Worm (Caenorhabditis elegans) whole organism, L4 larva: ENCODE measurements around the gene eas-1.
A peak's percentile ranks its signal among the peaks of the same experiment; 100 is the strongest.

Source experiments
- F37D6.2 ChIP-seq: sonication (generic microtip); optimal IDR thresholded peaks from 2 replicates; lab custom pipeline; 2016; ENCODE audit warnings: mild to moderate bottlenecking, missing genetic modification characterization, missing compliant biosample characterization
- T20F7.1 ChIP-seq: fragments of 200-800 bp; sonication (Bioruptor generic); optimal IDR thresholded peaks from 2 replicates; lab custom pipeline; 2018; ENCODE audit warnings: mild to moderate bottlenecking, missing genetic modification characterization, missing compliant biosample characterization
- Y48G9A.11 ChIP-seq: fragments of 200-800 bp; sonication (Bioruptor generic); IDR thresholded peaks from 2 replicates; pipeline ENCODE4 v1.3.6; 2022; ENCODE audit warnings: missing genetic modification reagents, missing genetic modification characterization, missing compliant biosample characterization
- aha-1 ChIP-seq: fragments of 150-350 bp; peaks from one replicate; lab custom pipeline; 2014; ENCODE audit warnings: missing biosample characterization, missing genetic modification characterization
- duxl-1 ChIP-seq: sonication (generic microtip); optimal IDR thresholded peaks from 2 replicates; lab custom pipeline; 2016; ENCODE audit warnings: mild to moderate bottlenecking, missing genetic modification characterization, moderate library complexity, missing compliant biosample characterization; ENCODE audit not compliant: poor library complexity
- hmg-1.1 ChIP-seq: fragments of 200-800 bp; sonication (Bioruptor generic); IDR thresholded peaks from 2 replicates; pipeline ENCODE4 v1.3.6; 2022; ENCODE audit warnings: missing genetic modification reagents, missing genetic modification characterization, missing compliant biosample characterization
- lin-38 ChIP-seq: fragments of 200-800 bp; sonication (Bioruptor generic); IDR thresholded peaks from 2 replicates; pipeline ENCODE4 v1.3.6; 2022; ENCODE audit warnings: missing genetic modification reagents, missing genetic modification characterization, missing compliant biosample characterization
- mdt-29 ChIP-seq: fragments of 200-800 bp; sonication (Bioruptor generic); IDR thresholded peaks from 2 replicates; pipeline ENCODE4 v1.3.6; 2022; ENCODE audit warnings: missing genetic modification reagents, missing genetic modification characterization, missing compliant biosample characterization
- nhr-25 ChIP-seq: sonication (generic microtip); optimal IDR thresholded peaks from 2 replicates; lab custom pipeline; 2017; ENCODE audit warnings: missing genetic modification characterization, mild to moderate bottlenecking, missing compliant biosample characterization, antibody characterized with exemption, moderate library complexity, borderline replicate concordance; ENCODE audit not compliant: insufficient read depth
- saeg-2 ChIP-seq: fragments of 200-800 bp; sonication (Bioruptor generic); IDR thresholded peaks from 2 replicates; pipeline ENCODE4 v1.3.6; 2022; ENCODE audit warnings: missing genetic modification reagents, missing genetic modification characterization, missing compliant biosample characterization
- spr-1 ChIP-seq: sonication (generic microtip); optimal IDR thresholded peaks from 2 replicates; lab custom pipeline; 2016; ENCODE audit warnings: mild to moderate bottlenecking, missing genetic modification characterization, missing compliant biosample characterization
- spr-3 ChIP-seq: fragments of 200-800 bp; sonication (Bioruptor generic); optimal IDR thresholded peaks from 2 replicates; lab custom pipeline; 2018; ENCODE audit warnings: mild to moderate bottlenecking, missing genetic modification characterization, missing compliant biosample characterization
- unc-62 ChIP-seq, 3 experiments: fragments of 150-350 bp in 1 of 3; sonication (generic microtip); optimal IDR thresholded peaks in 2 of 3; peaks in 1 of 3; 1 replicate in 1 of 3; 2 replicates in 2 of 3; lab custom pipeline; 2014 to 2017; ENCODE audit warnings: missing biosample characterization in 3 of 3, missing genetic modification characterization in 3 of 3, missing genetic modification reagents in 3 of 3, missing genotype in 1 of 3

The eas-1 gene

DNA sequence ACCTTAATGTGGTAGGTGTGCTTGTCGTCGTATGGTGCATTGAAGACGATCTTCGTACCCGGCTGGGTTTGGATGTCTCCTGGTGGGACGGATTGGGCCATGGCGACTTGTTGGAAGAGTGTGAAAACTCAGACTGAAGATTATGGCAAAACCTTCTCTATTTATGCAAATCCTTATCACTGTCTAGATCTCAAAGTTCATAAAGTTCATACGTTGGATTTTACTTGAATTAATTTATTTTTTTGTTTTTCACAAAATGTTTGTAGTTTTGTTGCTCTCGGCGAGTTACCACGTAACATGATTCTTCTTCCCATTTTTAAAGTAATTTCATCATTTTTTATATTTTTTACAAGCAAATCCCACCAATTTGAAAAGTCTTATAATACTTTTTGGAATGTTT, 46.0 kb downstream of the eas-1 start, which contains the start of gene msp-3:
msp-3 (minus strand) TSS at position 101 of the 400 bp plus-strand sequence.
- TF ChIP-seq lin-38 (no peak), nhr-25 (tag; lab: Kevin White, UChicago) (no peak), duxl-1 (tag; lab: Kevin White, UChicago) (no peak), hmg-1.1 (GFP tag; lab: Robert Waterston, UW) (no peak)
- TF ChIP-seq, all 104 proteins: peak for 0

DNA sequence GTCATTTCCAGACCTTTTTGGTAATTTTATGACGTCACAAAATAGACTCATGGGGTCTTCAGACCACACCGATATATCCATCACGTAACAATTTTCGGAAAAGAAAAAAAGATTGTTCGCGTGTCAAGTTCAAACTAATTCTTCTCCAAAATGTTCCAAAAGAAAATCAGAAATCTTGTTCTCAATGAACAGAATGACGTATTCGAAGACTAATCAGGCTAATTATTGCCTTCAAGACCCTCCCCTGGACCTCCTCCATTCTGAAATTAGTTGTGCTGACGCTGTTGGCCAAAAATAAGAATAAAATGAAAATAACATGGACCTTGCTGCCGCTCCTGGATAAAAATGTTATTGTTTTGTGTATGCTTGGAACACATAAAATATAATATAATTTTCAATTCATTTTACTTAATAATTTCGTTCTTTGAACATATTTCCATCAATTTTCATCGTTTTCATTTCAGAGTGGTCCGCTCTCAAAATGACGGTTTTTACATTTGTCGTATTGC, 49.7 kb downstream of the eas-1 start, which contains the start of gene F26G1.15:
F26G1.15 (plus strand) TSS at position 459 of the 509 bp plus-strand sequence.
- TF ChIP-seq aha-1 (tag; lab: Kevin White, UChicago): peak; percentile 35
- TF ChIP-seq unc-62 (GFP tag; optimal IDR thresholded peaks at IDR 0.05 in 1 of 2; lab: Kevin White, UChicago): peak in 1 of 2 experiments; percentile 94
- no peak for TF ChIP-seq unc-62 (tag; optimal IDR thresholded peaks at IDR 0.05; lab: Kevin White, UChicago)
- no peak for TF ChIP-seq mdt-29

DNA sequence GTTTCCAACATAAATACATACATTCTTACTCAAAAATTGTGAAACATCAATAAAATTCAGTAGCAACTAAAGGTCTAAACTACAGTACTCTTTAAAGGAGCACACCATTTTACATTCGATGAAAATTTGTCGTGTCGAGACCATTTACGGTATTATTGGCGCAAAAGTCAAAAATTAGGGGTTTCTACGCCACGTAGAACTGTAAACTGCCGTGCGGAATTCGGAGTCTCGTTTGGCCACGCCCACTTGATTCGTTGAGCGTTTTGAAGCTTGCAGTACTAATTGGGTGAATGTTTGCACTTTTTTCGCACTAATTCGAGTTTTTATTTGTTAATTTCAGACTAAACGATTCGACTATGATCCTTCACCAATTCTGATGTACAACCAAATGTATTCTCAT, 50.5 kb downstream of the eas-1 start:
- TF ChIP-seq spr-3 (peak; percentile 91), spr-1 (tag; lab: Kevin White, UChicago) (peak; percentile 88), saeg-2 (no peak), Y48G9A.11 (GFP tag; lab: Robert Waterston, UW) (peak; percentile 87), F37D6.2 (tag; lab: Kevin White, UChicago) (no peak), lin-38 (no peak), T20F7.1 (GFP tag; lab: Kevin White, UChicago) (peak; percentile 79)
- TF ChIP-seq, all 104 proteins: peak for 4
